Fruit fly (Drosophila melanogaster) whole organism: ENCODE measurements around the gene Xport-B.

Experiments
- CG8478 ChIP-seq: fragments of >200 bp; optimal IDR thresholded peaks from 2 replicates; lab custom pipeline; 2018; ENCODE audit warnings: inconsistent platforms
- Dll ChIP-seq: fragments of >200 bp; optimal IDR thresholded peaks from 2 replicates; lab custom pipeline; 2017
- EcR ChIP-seq, 2 experiments: fragments of >200 bp; optimal IDR thresholded peaks; 2 replicates each; lab custom pipeline; 2017; ENCODE audit warnings: missing biosample characterization in 2 of 2, missing genetic modification characterization in 2 of 2, missing genetic modification reagents in 2 of 2
- pan ChIP-seq: fragments of >200 bp; optimal IDR thresholded peaks from 2 replicates; lab custom pipeline; 2017
- psq ChIP-seq: fragments of >200 bp; optimal IDR thresholded peaks from 2 replicates; lab custom pipeline; 2017
- usp ChIP-seq: fragments of >200 bp; optimal IDR thresholded peaks from 2 replicates; lab custom pipeline; 2017; ENCODE audit warnings: missing biosample characterization, missing genetic modification characterization, mixed read lengths

Xport-B gene

DNA sequence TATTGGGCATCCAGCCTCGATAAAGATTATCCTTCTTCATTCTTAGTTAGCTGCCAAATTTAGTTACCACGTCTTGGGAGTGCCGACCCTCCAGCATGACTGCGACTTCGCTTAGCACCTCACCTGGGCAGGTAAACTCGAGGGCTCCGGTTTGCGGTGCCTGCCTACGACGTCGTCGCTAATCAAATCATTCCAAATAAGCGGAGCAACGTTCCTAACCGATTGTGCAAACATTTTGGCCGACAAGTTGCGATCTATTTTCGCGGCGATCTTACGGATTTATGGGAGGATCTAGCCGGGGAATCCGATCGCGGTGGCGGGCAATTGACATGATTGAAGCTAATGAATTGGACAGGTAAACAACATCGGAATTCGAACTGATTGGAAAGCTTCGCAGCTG, 2.5 kb upstream of the Xport-B start, which contains the start of gene CG4465:
CG4465 (minus strand) TSS at position 101 of the 400 bp plus-strand sequence.
- no peak for TF ChIP-seq EcR (GFP tag; optimal IDR thresholded peaks at IDR 0.05; lab: Kevin White, UChicago)
- TF ChIP-seq Dll (lab: Kevin White, UChicago) = no peak
- TF ChIP-seq pan = no peak
- TF ChIP-seq usp (GFP tag; lab: Kevin White, UChicago) = no peak
- TF ChIP-seq CG8478 (lab: Kevin White, UChicago) = no peak
- TF ChIP-seq psq = no peak

DNA sequence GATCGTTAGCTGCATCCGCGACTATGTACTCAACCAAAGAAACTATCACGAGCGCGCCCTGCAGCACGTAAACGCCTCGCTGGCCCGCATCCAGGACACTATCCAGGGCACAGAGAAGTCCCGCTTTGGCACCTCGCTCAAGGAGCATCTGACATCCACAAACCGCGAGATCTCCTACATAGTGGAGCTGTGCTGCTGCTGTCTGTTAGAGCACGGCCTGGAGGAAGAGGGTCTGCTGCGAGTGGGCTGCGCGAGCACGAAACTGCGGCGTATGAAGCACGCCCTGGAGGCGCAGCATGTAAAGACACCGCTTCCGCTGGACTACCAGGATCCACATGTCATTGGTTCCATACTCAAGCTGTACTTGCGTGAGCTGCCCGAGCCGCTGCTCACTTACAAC, 4.2 kb downstream of the Xport-B start:
- TF ChIP-seq CG8478 (lab: Kevin White, UChicago) (no peak), EcR (GFP tag; optimal IDR thresholded peaks at IDR 0.05; lab: Kevin White, UChicago) (no peak), usp (GFP tag; lab: Kevin White, UChicago) (no peak), psq (no peak), pan (no peak), Dll (lab: Kevin White, UChicago) (no peak)

DNA sequence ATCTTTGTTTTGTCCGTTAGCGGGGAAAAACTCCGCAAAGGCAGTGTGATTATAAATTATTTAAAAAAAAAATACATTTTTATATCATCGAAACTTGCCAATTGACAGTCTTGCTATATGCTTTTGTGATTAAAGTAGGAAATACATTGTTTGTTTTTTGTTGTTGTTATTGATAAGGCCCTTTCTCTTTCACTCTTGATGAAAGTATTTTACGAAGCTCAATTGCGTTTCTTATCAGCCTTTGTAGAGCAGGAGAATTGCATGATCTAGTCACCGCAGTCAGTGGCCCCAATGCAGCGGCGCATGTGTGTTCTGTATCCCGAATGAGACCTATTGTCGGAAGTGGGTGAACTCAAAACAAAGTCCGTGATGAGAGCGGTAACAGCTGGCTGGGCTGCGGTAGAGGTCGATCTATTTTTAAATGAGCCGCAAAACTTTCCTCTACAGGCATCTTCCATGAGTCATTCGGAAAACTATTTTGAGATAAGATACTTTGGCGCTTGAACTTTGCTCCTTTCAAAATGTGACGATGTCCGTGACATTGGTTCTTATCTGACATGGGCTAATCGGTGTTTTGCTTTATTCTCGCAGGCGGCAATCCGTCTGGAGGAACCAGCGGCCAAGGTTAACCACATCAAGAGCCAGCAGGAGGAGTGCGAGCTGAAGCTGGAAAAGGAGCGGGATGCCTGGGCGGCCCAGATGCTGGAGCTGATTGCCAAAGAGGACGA, 4.7 kb downstream of the Xport-B start:
- TF ChIP-seq CG8478 (lab: Kevin White, UChicago) = no peak
- TF ChIP-seq usp (GFP tag; lab: Kevin White, UChicago) = no peak
- no peak for TF ChIP-seq Dll (lab: Kevin White, UChicago)
- TF ChIP-seq EcR (GFP tag; optimal IDR thresholded peaks at IDR 0.05; lab: Kevin White, UChicago) = no peak
- no peak for TF ChIP-seq pan
- TF ChIP-seq psq = no peak

DNA sequence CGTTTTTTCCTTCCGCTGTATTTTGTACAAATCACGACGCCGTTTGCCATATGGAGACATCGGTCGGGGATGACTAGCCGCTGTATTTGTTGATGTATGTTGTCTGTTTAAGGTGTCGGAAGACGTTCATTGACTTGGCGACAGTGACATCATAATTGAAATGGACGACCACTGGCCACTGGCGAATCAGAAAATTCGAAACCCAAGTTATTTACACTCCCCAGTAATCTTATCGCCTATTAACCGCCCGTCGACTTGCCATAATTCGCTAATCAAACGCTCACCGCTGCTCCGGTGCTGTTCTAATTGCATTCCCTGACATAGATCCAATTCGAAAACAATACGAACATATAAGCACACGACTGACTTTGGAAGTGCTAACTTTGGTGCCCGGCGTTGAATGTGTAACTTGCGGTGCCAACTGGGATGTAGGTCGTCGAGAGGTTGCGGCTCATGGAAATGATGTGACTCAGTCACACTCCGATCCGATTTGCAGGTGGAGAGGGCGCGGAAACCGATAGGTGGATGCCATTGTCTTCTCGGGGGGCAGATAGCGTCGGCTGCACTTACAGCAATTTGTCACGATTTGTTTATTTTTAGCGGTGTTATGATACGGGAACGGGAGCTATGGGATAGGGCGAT, 5.5 kb downstream of the Xport-B start:
- TF ChIP-seq psq = no peak
- no peak for TF ChIP-seq pan
- TF ChIP-seq EcR (GFP tag; optimal IDR thresholded peaks at IDR 0.05; lab: Kevin White, UChicago) = no peak
- no peak for TF ChIP-seq usp (GFP tag; lab: Kevin White, UChicago)
- no peak for TF ChIP-seq Dll (lab: Kevin White, UChicago)
- TF ChIP-seq CG8478 (lab: Kevin White, UChicago) = no peak

DNA sequence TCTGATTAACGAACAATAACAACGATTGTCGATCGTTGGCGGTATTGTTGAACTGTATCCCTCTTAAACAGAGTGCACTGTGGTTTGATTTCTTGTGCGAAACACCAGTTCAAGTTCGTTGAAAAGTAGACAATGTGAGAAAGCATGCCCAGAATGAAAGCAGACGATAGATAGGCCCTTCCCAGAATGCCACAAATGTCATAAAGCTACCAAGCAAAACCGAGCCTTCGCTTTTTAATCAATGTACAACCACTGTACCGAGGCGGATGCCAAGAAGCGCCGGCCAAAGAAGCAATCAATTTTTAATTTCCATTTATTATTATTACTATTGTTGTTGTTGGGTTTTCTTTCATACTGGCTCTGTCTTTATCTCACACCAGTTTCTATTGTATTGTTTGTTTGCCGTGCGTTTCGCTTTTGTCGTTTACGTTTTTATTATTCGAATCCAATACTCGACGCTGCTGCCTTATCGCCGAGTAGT, 6.3 kb downstream of the Xport-B start:
- TF ChIP-seq usp (GFP tag; lab: Kevin White, UChicago) (no peak), CG8478 (lab: Kevin White, UChicago) (no peak), pan (no peak), psq (no peak), Dll (lab: Kevin White, UChicago) (no peak), EcR (GFP tag; optimal IDR thresholded peaks at IDR 0.05; lab: Kevin White, UChicago) (no peak)

DNA sequence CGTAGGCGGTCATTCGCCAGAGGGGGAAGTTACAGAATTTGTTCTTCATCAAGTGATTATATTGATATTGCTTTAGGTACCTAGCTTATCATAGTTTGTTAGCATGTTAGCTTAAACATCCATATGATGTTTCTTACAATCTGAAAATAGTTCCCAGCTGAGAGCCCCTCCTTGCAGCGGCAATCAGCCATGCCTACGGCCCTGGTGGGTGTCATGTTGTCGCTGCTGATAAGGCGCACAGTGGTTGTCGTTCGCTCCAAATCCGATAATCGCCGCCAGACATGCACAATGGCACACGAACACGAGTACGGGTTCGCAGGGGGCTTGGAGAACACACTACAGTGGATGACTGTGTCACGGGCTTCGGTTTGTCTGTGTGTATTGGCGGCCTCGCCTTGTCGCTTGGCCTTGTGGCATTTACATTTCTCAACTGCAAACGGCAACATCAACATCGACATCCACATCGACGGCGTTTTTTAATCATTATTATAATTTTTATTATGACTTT, 9.2 kb downstream of the Xport-B start:
- TF ChIP-seq CG8478 (lab: Kevin White, UChicago) (no peak), EcR (GFP tag; optimal IDR thresholded peaks at IDR 0.05; lab: Kevin White, UChicago) (no peak), Dll (lab: Kevin White, UChicago) (no peak)

DNA sequence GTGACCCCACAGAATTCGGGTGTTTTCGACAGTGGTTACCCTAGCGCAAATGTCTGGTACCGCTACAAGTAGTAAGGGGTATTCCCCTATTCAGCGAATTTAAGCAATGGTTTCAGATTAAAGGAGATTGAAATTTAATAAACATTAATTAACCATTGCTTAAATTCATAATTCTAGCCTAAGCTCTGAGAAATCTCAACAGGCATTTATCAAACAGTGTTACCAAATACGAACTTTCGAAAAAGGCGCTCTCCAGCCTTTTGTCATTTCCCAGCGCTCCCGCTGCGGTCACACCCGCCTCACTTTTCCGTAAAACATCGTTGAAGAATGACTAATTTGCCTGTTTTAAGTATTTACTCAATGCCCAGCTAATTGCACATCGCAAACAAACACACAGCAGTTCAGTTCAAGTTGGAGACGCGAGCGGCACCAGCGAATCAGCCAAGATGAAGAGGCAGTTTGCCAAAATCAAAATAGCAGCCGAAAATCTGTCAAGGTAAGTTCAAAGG, 10.3 kb downstream of the Xport-B start, which contains the start of the genes Surf6 and RhoGAP92B:
Surf6 (minus strand) TSS at position 4 of the 509 bp plus-strand sequence.
RhoGAP92B (plus strand) TSS at position 300 of the 509 bp plus-strand sequence.
- TF ChIP-seq CG8478 (lab: Kevin White, UChicago) (no peak), EcR (GFP tag; optimal IDR thresholded peaks at IDR 0.05; lab: Kevin White, UChicago) (no peak), Dll (lab: Kevin White, UChicago) (no peak), psq (no peak), usp (GFP tag; lab: Kevin White, UChicago) (no peak), pan (no peak)

DNA sequence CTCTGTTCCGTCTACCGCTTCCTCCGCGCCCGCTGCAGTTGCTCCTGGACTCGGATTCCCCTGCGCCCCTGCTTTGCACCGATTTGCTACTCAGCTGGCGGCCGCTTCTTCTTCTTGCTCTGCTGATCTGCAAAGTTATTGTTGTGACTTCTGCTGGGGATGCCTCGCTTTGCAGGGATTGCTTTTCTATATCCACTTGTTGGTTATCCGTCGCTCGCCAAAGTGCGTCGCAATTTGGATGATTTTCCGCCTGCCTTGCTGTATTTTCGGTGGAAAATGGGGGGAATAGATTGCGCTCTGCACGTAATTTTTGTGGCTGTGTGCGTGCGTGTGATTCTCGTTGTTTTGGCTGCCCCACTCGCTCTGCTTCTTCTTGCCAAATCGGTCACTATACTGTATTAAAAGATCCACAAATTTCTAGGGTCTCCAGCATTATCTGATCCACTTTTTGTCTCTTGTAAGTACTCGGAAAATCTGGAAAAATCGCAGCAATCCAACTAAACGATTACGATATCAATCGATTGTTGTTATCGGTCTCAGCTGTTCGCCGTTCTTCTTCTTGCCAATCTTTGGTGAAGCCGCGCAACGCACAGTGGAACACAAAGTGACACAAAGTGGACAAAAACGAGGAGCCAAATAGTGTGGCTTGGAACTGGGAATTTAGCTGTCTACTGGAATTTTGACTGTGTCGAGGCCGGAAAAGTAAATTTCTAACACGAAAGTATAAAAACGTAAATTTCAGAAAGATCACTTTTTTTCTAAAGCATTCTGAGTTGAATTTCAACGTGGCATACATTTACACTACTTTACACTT, 12.1 kb downstream of the Xport-B start, which contains the start of gene ClpX:
ClpX (minus strand) TSS at position 764 of the 814 bp plus-strand sequence.
- TF ChIP-seq usp (GFP tag; lab: Kevin White, UChicago) (no peak), CG8478 (lab: Kevin White, UChicago) (no peak), pan (no peak), EcR (GFP tag; optimal IDR thresholded peaks at IDR 0.05; lab: Kevin White, UChicago) (no peak), psq (no peak), Dll (lab: Kevin White, UChicago) (no peak)

DNA sequence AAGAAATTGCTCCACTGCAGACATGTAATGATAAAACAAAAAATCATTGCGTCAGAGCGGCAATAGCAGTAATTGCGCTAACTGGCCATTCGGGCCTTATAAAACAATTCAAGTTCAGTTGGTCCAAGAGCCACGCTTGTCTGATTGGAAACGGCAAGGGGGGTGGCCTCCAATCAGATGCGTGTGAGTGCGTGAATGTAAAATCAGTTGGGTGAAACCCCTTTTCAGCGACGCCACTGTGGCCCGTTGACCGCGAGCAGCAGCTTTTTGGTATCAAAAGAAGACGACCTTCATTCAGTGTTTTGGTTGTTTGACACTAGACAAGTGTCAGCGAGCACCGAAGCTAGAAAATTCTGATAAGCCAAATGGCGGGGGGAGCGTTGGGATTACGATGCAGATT, 12.9 kb downstream of the Xport-B start:
- TF ChIP-seq pan (no peak), psq (no peak), CG8478 (lab: Kevin White, UChicago) (no peak), usp (GFP tag; lab: Kevin White, UChicago) (no peak)

DNA sequence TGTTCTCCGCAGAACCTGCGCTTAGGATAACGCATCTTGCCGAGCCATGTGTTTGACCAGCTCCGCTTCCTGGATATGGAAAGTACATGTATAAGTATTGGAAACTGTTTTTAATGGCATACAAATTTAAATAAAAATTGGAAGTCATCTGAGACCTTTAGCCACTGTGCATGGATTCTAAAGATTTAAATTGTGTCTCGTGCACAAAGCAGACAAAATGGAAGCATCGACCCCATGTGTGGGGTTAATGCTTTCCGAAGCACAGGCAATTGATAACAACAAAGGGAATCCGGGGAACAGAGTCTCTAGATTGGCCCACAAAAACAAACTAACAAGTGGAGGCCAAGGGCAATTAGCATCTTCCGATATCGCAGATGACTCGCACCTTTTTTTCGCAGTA, 13.5 kb downstream of the Xport-B start:
- TF ChIP-seq pan (no peak), Dll (lab: Kevin White, UChicago) (no peak), psq (no peak), CG8478 (lab: Kevin White, UChicago) (no peak), EcR (GFP tag; optimal IDR thresholded peaks at IDR 0.05; lab: Kevin White, UChicago) (no peak), usp (GFP tag; lab: Kevin White, UChicago) (no peak)

DNA sequence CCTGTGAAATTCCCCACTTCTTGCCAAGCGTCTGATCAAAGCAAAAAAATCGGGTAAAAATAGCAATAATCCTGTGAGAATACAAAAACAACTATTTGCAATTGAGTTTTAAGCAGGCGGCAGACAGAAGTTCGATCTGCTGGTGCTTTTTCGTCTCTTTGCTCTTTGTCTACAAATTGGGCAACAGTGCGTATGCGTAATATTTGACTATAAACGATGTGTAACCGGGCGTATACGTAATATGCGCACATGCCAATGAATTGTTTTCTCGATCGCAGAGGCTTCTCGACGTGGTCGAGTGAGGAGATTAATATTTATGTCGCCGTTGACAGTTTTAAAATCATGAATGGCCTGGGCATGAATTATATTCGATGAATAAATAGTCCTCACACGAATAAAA, 19.9 kb downstream of the Xport-B start:
- no peak for TF ChIP-seq usp (GFP tag; lab: Kevin White, UChicago)
- TF ChIP-seq psq = no peak
